Worm (Caenorhabditis elegans) whole organism, L4/young adult: ENCODE measurements around the gene F52D10.4.
"Not testable (repeated sequence)": the region's sequence is repeated elsewhere in the genome, so short reads cannot be mapped to it uniquely, and the experiment has no call there.

ENCODE experiments used
- W03F9.2 ChIP-seq: fragments of 150-350 bp; optimal IDR thresholded peaks from 2 replicates; lab custom pipeline; 2014; ENCODE audit warnings: missing biosample characterization, missing genetic modification characterization
- him-1 ChIP-seq: sonication (generic microtip); optimal IDR thresholded peaks from 2 replicates; lab custom pipeline; 2016; ENCODE audit warnings: missing genotype, missing genetic modification reagents, missing genetic modification characterization, missing compliant biosample characterization

DNA sequence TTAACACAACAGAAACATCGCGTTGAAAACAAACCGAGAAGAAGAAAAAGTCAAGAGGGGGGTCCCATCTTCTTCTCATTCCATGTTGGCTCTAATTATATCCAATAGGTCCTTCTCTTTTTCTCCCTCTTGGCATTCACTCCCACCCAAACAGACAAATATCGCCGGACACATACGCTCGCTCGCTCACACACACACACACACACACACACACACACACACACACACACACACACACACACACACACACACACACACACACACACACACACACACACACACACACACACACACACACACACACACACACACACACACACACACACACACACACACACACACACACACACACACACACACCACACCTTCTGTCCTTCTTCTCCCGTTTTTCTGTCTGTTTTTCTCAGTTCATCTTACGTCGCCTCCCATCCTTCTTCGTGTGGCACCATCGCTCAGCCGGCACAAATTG, 26.5 kb downstream of the F52D10.4 start, which contains the start of gene sto-4:
- TF ChIP-seq him-1, result peak; percentile 81
- TF ChIP-seq W03F9.2, result not testable (repeated sequence)
